Fruit fly (Drosophila melanogaster): ENCODE results near the gene Ada2b.

DNA sequence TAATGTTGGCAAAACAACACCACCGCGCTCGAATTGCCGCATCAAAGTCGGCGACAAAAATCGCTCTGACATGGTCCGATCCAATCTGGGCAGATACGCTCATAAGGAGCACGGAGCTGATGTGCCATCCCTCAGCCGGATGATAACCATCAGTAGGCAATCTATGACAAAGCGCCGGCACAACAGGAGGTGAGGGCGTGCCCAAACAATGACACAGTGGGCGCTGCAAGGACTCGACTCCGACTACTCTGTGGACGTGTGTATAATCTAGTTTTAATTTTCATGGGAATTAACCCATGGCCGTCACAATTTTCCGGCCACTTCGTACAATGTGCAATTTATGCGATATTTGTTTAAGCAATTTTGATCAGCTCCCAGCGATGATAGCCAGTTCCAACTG lies 34.7 kb upstream of the Ada2b start:
- no peak for TF ChIP-seq Myc (optimal IDR thresholded peaks at IDR 0.05)
- no peak for TF ChIP-seq h (optimal IDR thresholded peaks at IDR 0.05)
- TF ChIP-seq psq (optimal IDR thresholded peaks at IDR 0.05) = no peak
- no peak for TF ChIP-seq Sin3A (optimal IDR thresholded peaks at IDR 0.05)
- TF ChIP-seq insv (optimal IDR thresholded peaks at IDR 0.05) = no peak
- no peak for TF ChIP-seq ttk (optimal IDR thresholded peaks at IDR 0.05)
